Worm (Caenorhabditis elegans) whole organism, L3 larva: ENCODE data around the gene srx-122.

Source experiments
- R02D3.7 ChIP-seq: fragments of 150-350 bp; optimal IDR thresholded peaks from 2 replicates; lab custom pipeline; 2014; ENCODE audit warnings: missing biosample characterization, missing genetic modification characterization
- ZK546.5 ChIP-seq: sonication (generic microtip); optimal IDR thresholded peaks from 2 replicates; lab custom pipeline; 2017; ENCODE audit warnings: missing biosample characterization, missing genetic modification characterization
- ama-1 ChIP-seq: fragments of 150-350 bp; optimal IDR thresholded peaks from 2 replicates; lab custom pipeline; 2018
- ceh-16 ChIP-seq: sonication (generic microtip); optimal IDR thresholded peaks from 2 replicates; lab custom pipeline; 2017; ENCODE audit warnings: missing biosample characterization, missing genetic modification characterization
- ceh-28 ChIP-seq: fragments of 150-350 bp; optimal IDR thresholded peaks from 2 replicates; lab custom pipeline; 2014; ENCODE audit warnings: missing biosample characterization, missing genetic modification reagents, missing genetic modification characterization
- ceh-82 ChIP-seq: fragments of 150-350 bp; optimal IDR thresholded peaks from 2 replicates; lab custom pipeline; 2014; ENCODE audit warnings: missing biosample characterization, missing genetic modification characterization
- ceh-9 ChIP-seq: sonication (generic microtip); optimal IDR thresholded peaks from 2 replicates; lab custom pipeline; 2018; ENCODE audit warnings: missing biosample characterization, missing genetic modification characterization
- daf-12 ChIP-seq: fragments of 150-350 bp; optimal IDR thresholded peaks from 2 replicates; lab custom pipeline; 2014; ENCODE audit warnings: missing biosample characterization, missing genetic modification reagents, missing genetic modification characterization
- egl-27 ChIP-seq: sonication (generic microtip); optimal IDR thresholded peaks from 4 replicates; lab custom pipeline; 2017; ENCODE audit warnings: missing biosample characterization, missing genetic modification reagents, missing genetic modification characterization
- egl-5 ChIP-seq: fragments of 150-350 bp; optimal IDR thresholded peaks from 2 replicates; lab custom pipeline; 2017; ENCODE audit warnings: missing biosample characterization, missing genetic modification reagents, missing genetic modification characterization, inconsistent platforms
- elt-2 ChIP-seq: sonication (generic microtip); optimal IDR thresholded peaks from 2 replicates; lab custom pipeline; 2016; ENCODE audit warnings: missing genetic modification reagents, mild to moderate bottlenecking, missing genetic modification characterization, missing compliant biosample characterization
- elt-3 ChIP-seq, 3 experiments: fragments of 150-350 bp in 1 of 3; sonication (generic microtip) in 2 of 3; optimal IDR thresholded peaks; 2 replicates in 2 of 3; 4 replicates in 1 of 3; lab custom pipeline; 2014 to 2017; ENCODE audit warnings: missing biosample characterization in 3 of 3, missing genetic modification characterization in 3 of 3
- eor-1 ChIP-seq, 2 experiments: fragments of 150-350 bp; optimal IDR thresholded peaks; 2 replicates each; lab custom pipeline; 2014 to 2018; ENCODE audit warnings: missing biosample characterization in 2 of 2, missing genetic modification characterization in 2 of 2
- fkh-10 ChIP-seq: sonication (generic microtip); optimal IDR thresholded peaks from 2 replicates; lab custom pipeline; 2017; ENCODE audit warnings: missing biosample characterization, missing genetic modification reagents, missing genetic modification characterization
- fkh-2 ChIP-seq: fragments of 150-350 bp; optimal IDR thresholded peaks from 2 replicates; lab custom pipeline; 2014; ENCODE audit warnings: missing biosample characterization, missing genetic modification reagents, missing genetic modification characterization
- fos-1 ChIP-seq: fragments of 150-350 bp; optimal IDR thresholded peaks from 2 replicates; lab custom pipeline; 2014; ENCODE audit warnings: missing biosample characterization, missing genetic modification characterization
- hmg-11 ChIP-seq: sonication (generic microtip); optimal IDR thresholded peaks from 2 replicates; lab custom pipeline; 2016; ENCODE audit warnings: missing genetic modification characterization, missing compliant biosample characterization
- jun-1 ChIP-seq: fragments of 150-350 bp; optimal IDR thresholded peaks from 2 replicates; lab custom pipeline; 2014; ENCODE audit warnings: missing biosample characterization, missing genetic modification reagents, missing genetic modification characterization
- lin-15B ChIP-seq: fragments of 150-350 bp; optimal IDR thresholded peaks from 2 replicates; lab custom pipeline; 2014; ENCODE audit warnings: missing biosample characterization, missing genetic modification characterization
- lin-39 ChIP-seq: fragments of 150-350 bp; optimal IDR thresholded peaks from 2 replicates; lab custom pipeline; 2018; ENCODE audit warnings: missing biosample characterization, missing genetic modification reagents, missing genetic modification characterization
- lsy-12 ChIP-seq: sonication (generic microtip); optimal IDR thresholded peaks from 2 replicates; lab custom pipeline; 2016; ENCODE audit warnings: mild to moderate bottlenecking, missing genetic modification characterization, missing compliant biosample characterization
- mdl-1 ChIP-seq: fragments of 150-350 bp; optimal IDR thresholded peaks from 2 replicates; lab custom pipeline; 2014; ENCODE audit warnings: missing biosample characterization, missing genetic modification characterization
- mml-1 ChIP-seq: fragments of 150-350 bp; sonication (generic microtip); optimal IDR thresholded peaks from 3 replicates; lab custom pipeline; 2014; ENCODE audit warnings: missing biosample characterization, missing genetic modification characterization
- nhr-11 ChIP-seq: fragments of 150-350 bp; optimal IDR thresholded peaks from 2 replicates; lab custom pipeline; 2014; ENCODE audit warnings: missing biosample characterization, missing genetic modification characterization
- nhr-12 ChIP-seq: fragments of 150-350 bp; optimal IDR thresholded peaks from 2 replicates; lab custom pipeline; 2014; ENCODE audit warnings: missing biosample characterization, missing genetic modification characterization
- nhr-23 ChIP-seq: fragments of 150-350 bp; optimal IDR thresholded peaks from 2 replicates; lab custom pipeline; 2014; ENCODE audit warnings: missing biosample characterization, missing genetic modification reagents, missing genetic modification characterization
- nhr-237 ChIP-seq: fragments of 150-350 bp; optimal IDR thresholded peaks from 2 replicates; lab custom pipeline; 2014; ENCODE audit warnings: missing biosample characterization, missing genetic modification characterization
- nhr-25 ChIP-seq: sonication (generic microtip); optimal IDR thresholded peaks from 2 replicates; lab custom pipeline; 2017; ENCODE audit warnings: missing biosample characterization, missing genetic modification characterization
- nhr-28 ChIP-seq: fragments of 150-350 bp; optimal IDR thresholded peaks from 2 replicates; lab custom pipeline; 2014; ENCODE audit warnings: missing biosample characterization, missing genetic modification characterization
- nhr-43 ChIP-seq: sonication (generic microtip); optimal IDR thresholded peaks from 2 replicates; lab custom pipeline; 2016; ENCODE audit warnings: mild to moderate bottlenecking, missing genetic modification characterization, missing compliant biosample characterization; ENCODE audit not compliant: poor library complexity, severe bottlenecking
- nhr-76 ChIP-seq: fragments of 150-350 bp; sonication (generic microtip); optimal IDR thresholded peaks from 5 replicates; lab custom pipeline; 2014; ENCODE audit warnings: missing biosample characterization, missing genetic modification characterization
- nhr-77 ChIP-seq: fragments of 150-350 bp; optimal IDR thresholded peaks from 2 replicates; lab custom pipeline; 2014; ENCODE audit warnings: missing biosample characterization, missing genetic modification characterization
- pha-4 ChIP-seq: fragments of 150-350 bp; optimal IDR thresholded peaks from 2 replicates; lab custom pipeline; 2014; ENCODE audit warnings: missing biosample characterization, missing genetic modification reagents, missing genetic modification characterization
- pqm-1 ChIP-seq: fragments of 150-350 bp; optimal IDR thresholded peaks from 2 replicates; lab custom pipeline; 2017; ENCODE audit warnings: missing biosample characterization, missing genetic modification characterization, inconsistent platforms
- skn-1 ChIP-seq: fragments of 150-350 bp; optimal IDR thresholded peaks from 2 replicates; lab custom pipeline; 2014; ENCODE audit warnings: missing biosample characterization, missing genetic modification characterization
- snpc-4 ChIP-seq: fragments of 150-350 bp; optimal IDR thresholded peaks from 2 replicates; lab custom pipeline; 2014; ENCODE audit warnings: missing biosample characterization, missing genetic modification characterization
- unc-62 ChIP-seq: fragments of 150-350 bp; sonication (generic microtip); optimal IDR thresholded peaks from 4 replicates; lab custom pipeline; 2014; ENCODE audit warnings: missing biosample characterization, missing genetic modification reagents, missing genetic modification characterization
- zag-1 ChIP-seq: fragments of 150-350 bp; optimal IDR thresholded peaks from 2 replicates; lab custom pipeline; 2014; ENCODE audit warnings: missing biosample characterization, missing genetic modification characterization
- ztf-11 ChIP-seq: fragments of 150-350 bp; optimal IDR thresholded peaks from 2 replicates; lab custom pipeline; 2014; ENCODE audit warnings: missing biosample characterization, missing genetic modification characterization
- ztf-4 ChIP-seq: fragments of 150-350 bp; optimal IDR thresholded peaks from 2 replicates; lab custom pipeline; 2014; ENCODE audit warnings: missing biosample characterization, missing genetic modification characterization

srx-122 gene

DNA sequence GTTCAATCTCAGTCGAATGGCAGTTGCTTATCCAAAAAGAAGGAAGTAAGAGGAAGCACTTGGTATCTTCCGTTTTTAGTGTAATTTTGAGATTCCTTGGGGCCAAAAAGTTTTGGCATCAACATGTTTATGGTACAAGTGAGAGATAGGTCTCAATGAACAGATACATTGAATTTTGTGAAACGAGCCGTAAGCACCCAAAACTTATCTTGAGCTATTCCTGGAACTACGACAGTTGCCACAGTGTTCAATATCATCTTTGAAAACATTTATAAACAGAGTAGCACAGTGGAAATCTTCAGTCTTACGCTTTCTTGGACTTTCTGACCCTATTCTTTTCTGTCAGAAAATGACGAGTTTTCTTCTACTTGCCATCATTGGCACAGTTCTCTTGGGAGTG is 22.6 kb downstream of the srx-122 start, which contains the start of gene T28A11.3:
Gene T28A11.3, plus strand, starts transcription at position 301 of the 400 bp plus-strand sequence.
- no peak for TF ChIP-seq pha-4 (tag; lab: Kevin White, UChicago)
- TF ChIP-seq nhr-12 (tag; lab: Kevin White, UChicago), result no peak
- TF ChIP-seq ceh-9 (tag; lab: Kevin White, UChicago), result no peak
- no peak for TF ChIP-seq jun-1 (tag; lab: Kevin White, UChicago)
- no peak for TF ChIP-seq fos-1
- TF ChIP-seq R02D3.7 (tag; lab: Kevin White, UChicago), result no peak
- TF ChIP-seq nhr-25 (tag; lab: Kevin White, UChicago), result no peak
- no peak for TF ChIP-seq mml-1 (tag; lab: Kevin White, UChicago)
- no peak for TF ChIP-seq nhr-43
- TF ChIP-seq mdl-1 (tag; lab: Kevin White, UChicago), result no peak
- no peak for TF ChIP-seq lin-15B (tag; lab: Kevin White, UChicago)
- TF ChIP-seq nhr-28 (tag; lab: Kevin White, UChicago), result no peak
- TF ChIP-seq ceh-28 (tag; lab: Kevin White, UChicago), result no peak
- no peak for TF ChIP-seq ceh-82 (tag; lab: Kevin White, UChicago)
- TF ChIP-seq hmg-11 (tag; lab: Kevin White, UChicago), result no peak
- no peak for TF ChIP-seq elt-2 (tag; lab: Kevin White, UChicago)
- TF ChIP-seq zag-1 (tag; lab: Kevin White, UChicago), result no peak
- no peak for TF ChIP-seq snpc-4 (tag; lab: Kevin White, UChicago)
- no peak for TF ChIP-seq egl-27 (tag; lab: Kevin White, UChicago)

DNA sequence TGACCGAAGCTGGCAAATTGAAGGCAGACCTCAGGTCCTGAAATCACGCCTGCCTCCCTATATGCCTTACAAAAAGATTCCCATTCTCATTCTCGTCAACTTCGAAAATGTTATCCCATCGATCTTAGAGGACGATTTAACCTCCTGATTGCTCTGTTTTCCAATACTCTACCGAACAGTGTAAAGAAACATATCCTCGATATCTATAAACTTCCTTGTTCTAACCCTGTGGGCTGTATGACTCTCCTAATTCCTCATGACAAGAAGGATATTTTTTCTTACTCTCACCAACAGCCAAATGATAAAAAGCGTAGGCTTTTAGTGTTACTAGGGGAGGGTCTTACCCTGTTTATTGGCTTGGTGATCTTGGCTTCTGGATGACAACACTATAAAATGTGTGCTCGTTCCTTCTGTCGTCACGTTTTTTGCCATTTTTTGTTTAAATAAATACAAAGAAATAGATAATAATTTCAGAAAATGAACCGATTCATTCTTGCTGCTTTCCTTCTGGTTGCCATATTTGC is 24.0 kb downstream of the srx-122 start, which contains the start of gene T28A11.4:
Gene T28A11.4, plus strand, starts transcription at position 474 of the 524 bp plus-strand sequence.
- TF ChIP-seq lin-15B (tag; lab: Kevin White, UChicago) (no peak), nhr-11 (tag; lab: Kevin White, UChicago) (no peak), egl-27 (tag; lab: Kevin White, UChicago) (no peak), pqm-1 (tag; lab: Kevin White, UChicago) (no peak), nhr-77 (tag; lab: Kevin White, UChicago) (no peak), nhr-23 (tag; lab: Kevin White, UChicago) (no peak), ZK546.5 (tag; lab: Kevin White, UChicago) (no peak), snpc-4 (tag; lab: Kevin White, UChicago) (no peak)
- TF ChIP-seq, all 47 proteins: peak for 0

DNA sequence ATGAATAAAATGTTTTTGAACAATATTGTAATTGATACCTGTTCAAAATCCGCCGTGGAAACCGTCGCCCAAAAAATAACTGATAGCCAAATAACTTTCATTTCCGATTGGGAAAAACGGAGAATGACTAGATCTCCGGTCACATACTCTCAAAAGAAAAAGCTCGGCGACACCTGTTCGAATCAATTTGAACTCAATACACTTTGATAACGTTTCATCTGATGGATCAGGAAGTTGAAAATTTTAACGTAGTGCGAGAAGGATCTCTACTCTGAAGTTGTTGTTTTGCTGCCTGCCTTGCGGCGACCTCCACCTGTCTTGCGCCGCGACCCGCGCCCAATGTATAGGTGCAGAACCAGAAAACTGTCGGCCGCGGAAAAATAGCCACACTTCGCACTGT is 24.5 kb downstream of the srx-122 start, which contains the start of gene T28A11.20:
Gene T28A11.20, minus strand, starts transcription at position 101 of the 400 bp plus-strand sequence.
- TF ChIP-seq ceh-82 (tag; lab: Kevin White, UChicago) (no peak), ceh-9 (tag; lab: Kevin White, UChicago) (no peak), egl-5 (tag; lab: Kevin White, UChicago) (no peak), pha-4 (tag; lab: Kevin White, UChicago) (no peak), fkh-2 (tag; lab: Kevin White, UChicago) (no peak), elt-3 (tag; optimal IDR thresholded peaks at IDR 0.05; lab: Kevin White, UChicago) (no peak), daf-12 (tag; lab: Kevin White, UChicago) (no peak), egl-27 (tag; lab: Kevin White, UChicago) (no peak), nhr-28 (tag; lab: Kevin White, UChicago) (no peak), lin-15B (tag; lab: Kevin White, UChicago) (no peak), ztf-4 (tag; lab: Kevin White, UChicago) (no peak), jun-1 (tag; lab: Kevin White, UChicago) (no peak)

DNA sequence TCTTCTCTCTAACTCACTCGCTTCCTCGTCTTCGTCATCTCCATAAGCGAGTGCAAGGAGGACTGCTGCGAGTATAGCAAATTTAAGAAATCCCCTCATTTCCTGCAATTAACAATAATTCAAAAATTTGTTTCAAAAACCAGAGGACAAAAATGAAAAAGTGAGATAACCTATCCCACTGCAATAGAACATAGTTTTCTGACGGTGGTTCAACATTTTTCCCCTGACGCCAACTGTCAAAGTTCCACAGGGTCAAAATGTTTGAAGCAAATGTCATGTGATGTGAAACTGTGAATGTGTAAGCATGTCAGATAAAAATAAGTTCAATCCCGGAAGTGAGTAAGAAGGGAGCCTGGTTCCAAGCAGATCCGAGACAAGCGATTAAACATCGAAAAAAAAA is 28.3 kb downstream of the srx-122 start, which contains the start of gene T28A11.19:
Gene T28A11.19, minus strand, starts transcription at position 108 of the 400 bp plus-strand sequence.
- TF ChIP-seq snpc-4 (tag; lab: Kevin White, UChicago) (no peak), pqm-1 (tag; lab: Kevin White, UChicago) (no peak), eor-1 (tag; optimal IDR thresholded peaks at IDR 0.05; lab: Kevin White, UChicago) (no peak), ZK546.5 (tag; lab: Kevin White, UChicago) (no peak), fkh-2 (tag; lab: Kevin White, UChicago) (no peak), hmg-11 (tag; lab: Kevin White, UChicago) (no peak), ztf-11 (tag; lab: Kevin White, UChicago) (no peak), pha-4 (tag; lab: Kevin White, UChicago) (no peak), ceh-9 (tag; lab: Kevin White, UChicago) (no peak)

DNA sequence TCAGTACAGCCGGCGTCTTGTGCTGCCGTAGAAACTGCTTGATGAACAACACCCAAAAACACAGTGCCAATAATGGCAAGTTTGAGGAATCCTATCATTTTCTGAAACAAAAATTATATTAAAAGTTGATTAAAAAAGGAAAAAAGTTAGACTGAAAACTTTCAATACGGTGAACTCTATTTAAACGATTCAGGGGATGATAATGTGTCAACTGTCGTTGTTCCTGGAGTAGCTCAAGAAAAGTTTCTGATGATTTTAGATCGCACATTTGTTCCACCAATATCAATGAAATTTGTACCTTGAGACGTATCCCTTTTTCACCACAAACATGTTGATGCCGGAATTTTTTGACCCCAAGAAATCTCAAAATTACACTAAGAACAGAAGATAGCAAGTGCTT is 29.7 kb downstream of the srx-122 start, which contains the start of gene T28A11.18:
Gene T28A11.18, minus strand, starts transcription at position 101 of the 400 bp plus-strand sequence.
- TF ChIP-seq egl-27 (tag; lab: Kevin White, UChicago) (no peak), fkh-10 (GFP tag; lab: Kevin White, UChicago) (no peak), nhr-23 (tag; lab: Kevin White, UChicago) (no peak), ceh-16 (tag; lab: Kevin White, UChicago) (no peak), eor-1 (tag; optimal IDR thresholded peaks at IDR 0.05; lab: Kevin White, UChicago) (no peak), lsy-12 (tag; lab: Kevin White, UChicago) (no peak), pha-4 (tag; lab: Kevin White, UChicago) (no peak), ZK546.5 (tag; lab: Kevin White, UChicago) (no peak), fos-1 (no peak), skn-1 (tag; lab: Kevin White, UChicago) (no peak), nhr-76 (tag; lab: Kevin White, UChicago) (no peak), mdl-1 (tag; lab: Kevin White, UChicago) (no peak), ceh-28 (tag; lab: Kevin White, UChicago) (no peak), nhr-237 (tag; lab: Kevin White, UChicago) (no peak), elt-2 (tag; lab: Kevin White, UChicago) (no peak), lin-39 (tag; lab: Kevin White, UChicago) (no peak), unc-62 (GFP tag; lab: Kevin White, UChicago) (no peak), ama-1 (lab: Kevin White, UChicago) (no peak), nhr-12 (tag; lab: Kevin White, UChicago) (no peak)
